Worm (Caenorhabditis elegans): ENCODE results near the gene nas-28.

- TF ChIP-seq lsy-2 (tag; optimal IDR thresholded peaks at IDR 0.05) (no peak), elt-3 (tag; optimal IDR thresholded peaks at IDR 0.05) (no peak), ztf-11 (tag; optimal IDR thresholded peaks at IDR 0.05) (no peak), nhr-28 (tag; optimal IDR thresholded peaks at IDR 0.05) (no peak), ces-1 (GFP tag; optimal IDR thresholded peaks at IDR 0.05) (no peak), nhr-12 (tag; optimal IDR thresholded peaks at IDR 0.05) (no peak), cnd-1 (tag; optimal IDR thresholded peaks at IDR 0.05) (no peak), M03D4.4 (tag; optimal IDR thresholded peaks at IDR 0.05) (no peak), pha-4 (tag; optimal IDR thresholded peaks at IDR 0.05) (no peak), tbx-8 (GFP tag; optimal IDR thresholded peaks at IDR 0.05) (no peak)
These were observed 32.9 kb upstream of the nas-28 start for ce11 chrIII:6215943-6216342.

All from whole organism, mixed stage, embryonic.